Worm (Caenorhabditis elegans) whole organism, mixed stage, embryonic: ENCODE results near the gene Y116A8C.10.
"Not testable (repeated sequence)": the region's sequence is repeated elsewhere in the genome, so short reads cannot be mapped to it uniquely, and the experiment has no call there.

Experiments
- elt-1 ChIP-seq: sonication (generic microtip); optimal IDR thresholded peaks from 2 replicates; lab custom pipeline; 2017; ENCODE audit warnings: missing genetic modification characterization, mild to moderate bottlenecking, missing compliant biosample characterization, antibody characterized with exemption, moderate library complexity, borderline replicate concordance; ENCODE audit not compliant: insufficient read depth
- ham-2 ChIP-seq: fragments of 200-800 bp; sonication (Bioruptor generic); optimal IDR thresholded peaks from 2 replicates; lab custom pipeline; 2018; ENCODE audit warnings: mild to moderate bottlenecking, missing genetic modification characterization, missing compliant biosample characterization
- nhr-237 ChIP-seq: fragments of 150-350 bp; optimal IDR thresholded peaks from 2 replicates; lab custom pipeline; 2014; ENCODE audit warnings: missing biosample characterization, missing genetic modification characterization
- snpc-4 ChIP-seq: fragments of 150-350 bp; optimal IDR thresholded peaks from 2 replicates; lab custom pipeline; 2014; ENCODE audit warnings: missing biosample characterization, missing genetic modification characterization
- sptf-1 ChIP-seq: sonication (generic microtip); optimal IDR thresholded peaks from 2 replicates; lab custom pipeline; 2017; ENCODE audit warnings: mild to moderate bottlenecking, missing genetic modification characterization, moderate library complexity, missing compliant biosample characterization
- unc-39 ChIP-seq: fragments of 150-350 bp; optimal IDR thresholded peaks from 2 replicates; lab custom pipeline; 2014; ENCODE audit warnings: missing biosample characterization, missing genetic modification characterization
- unc-62 ChIP-seq: fragments of 150-350 bp; optimal IDR thresholded peaks from 2 replicates; lab custom pipeline; 2014; ENCODE audit warnings: missing biosample characterization, missing genetic modification reagents, missing genetic modification characterization

DNA sequence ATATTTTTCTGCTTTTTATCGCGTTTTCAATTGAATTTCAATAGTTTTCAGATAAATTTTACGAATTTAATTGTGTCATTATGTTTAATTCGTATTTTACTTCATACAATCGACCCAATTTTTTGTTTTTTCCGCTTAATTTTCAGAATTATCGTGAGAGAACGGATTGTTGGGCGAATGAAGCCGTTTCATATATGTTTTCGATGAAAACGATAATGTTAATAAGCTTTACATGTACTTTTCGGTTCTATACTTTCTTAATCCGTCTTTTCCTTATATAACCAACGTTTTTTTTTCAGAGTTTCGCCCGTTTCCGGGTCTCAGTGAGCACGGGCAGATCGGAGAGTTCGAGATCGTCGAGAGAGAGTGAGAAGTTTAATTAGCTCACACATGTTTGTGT is 43.6 kb downstream of the Y116A8C.10 start, which contains the start of gene T06A10.2:
- not testable (repeated sequence) for TF ChIP-seq unc-39 (tag; lab: Kevin White, UChicago); unc-62 (GFP tag; lab: Kevin White, UChicago); elt-1 (tag; lab: Kevin White, UChicago); ham-2 (GFP tag; lab: Kevin White, UChicago); snpc-4 (tag; lab: Kevin White, UChicago); nhr-237 (tag; lab: Kevin White, UChicago); sptf-1 (tag; lab: Kevin White, UChicago)
